Worm (Caenorhabditis elegans) whole organism, L4 larva: Measurements from ENCODE around the gene C18E9.7.

Experiments used
- ZK546.5 ChIP-seq, 2 experiments: sonication (generic microtip); optimal IDR thresholded peaks; 2 replicates each; lab custom pipeline; 2017; ENCODE audit warnings: missing biosample characterization in 2 of 2, missing genetic modification characterization in 2 of 2
- aly-2 ChIP-seq: sonication (generic microtip); optimal IDR thresholded peaks from 2 replicates; lab custom pipeline; 2018; ENCODE audit warnings: missing biosample characterization, missing genetic modification characterization
- ceh-82 ChIP-seq: sonication (generic microtip); optimal IDR thresholded peaks from 2 replicates; lab custom pipeline; 2017; ENCODE audit warnings: missing biosample characterization, missing genetic modification characterization
- dmd-6 ChIP-seq: fragments of 200-800 bp; sonication (Bioruptor generic); IDR thresholded peaks from 2 replicates; pipeline ENCODE4 v1.3.6; 2022; ENCODE audit warnings: missing genetic modification reagents, missing genetic modification characterization, missing compliant biosample characterization
- nhr-77 ChIP-seq: fragments of 150-350 bp; optimal IDR thresholded peaks from 2 replicates; lab custom pipeline; 2014; ENCODE audit warnings: missing biosample characterization, missing genetic modification characterization
- pha-4 ChIP-seq, 2 experiments: fragments of 150-350 bp in 1 of 2; fragments of 200-800 bp in 1 of 2; sonication (Bioruptor generic) in 1 of 2; IDR thresholded peaks in 1 of 2; optimal IDR thresholded peaks in 1 of 2; 2 replicates each; pipeline versions ENCODE4 v1.3.6 to Lab custom; 2014 to 2022; ENCODE audit warnings: missing genetic modification characterization in 2 of 2, missing genetic modification reagents in 2 of 2, missing biosample characterization in 1 of 2, missing compliant biosample characterization in 1 of 2
- zfp-3 ChIP-seq: fragments of 200-800 bp; sonication (Bioruptor generic); conservative IDR thresholded peaks from 2 replicates; pipeline ENCODE4 v1.3.6; 2022; ENCODE audit warnings: missing genetic modification reagents, missing genetic modification characterization, missing compliant biosample characterization

ce11 chrII:9001743-9002222 lies 19.2 kb upstream of the C18E9.7 start, which contains the start of gene F44G4.6:
- TF ChIP-seq ZK546.5 (tag; optimal IDR thresholded peaks at IDR 0.05; lab: Kevin White, UChicago) (no peak), zfp-3 (no peak), pha-4 (GFP tag; IDR thresholded peaks at IDR 0.05; lab: Robert Waterston, UW) (no peak), pha-4 (tag; optimal IDR thresholded peaks at IDR 0.05; lab: Kevin White, UChicago) (no peak), nhr-77 (no peak), aly-2 (tag; lab: Kevin White, UChicago) (no peak), dmd-6 (GFP tag; lab: Robert Waterston, UW) (no peak), ceh-82 (no peak)
